Worm (Caenorhabditis elegans) whole organism, L3 larva: Measurements from ENCODE around the gene syp-2.

ENCODE experiments used
- R02D3.7 ChIP-seq: fragments of 150-350 bp; optimal IDR thresholded peaks from 2 replicates; lab custom pipeline; 2014; ENCODE audit warnings: missing biosample characterization, missing genetic modification characterization
- ZK546.5 ChIP-seq: sonication (generic microtip); optimal IDR thresholded peaks from 2 replicates; lab custom pipeline; 2017; ENCODE audit warnings: missing biosample characterization, missing genetic modification characterization
- aly-2 ChIP-seq: fragments of 150-350 bp; optimal IDR thresholded peaks from 2 replicates; lab custom pipeline; 2014; ENCODE audit warnings: missing biosample characterization, missing genetic modification characterization
- ceh-16 ChIP-seq: sonication (generic microtip); optimal IDR thresholded peaks from 2 replicates; lab custom pipeline; 2017; ENCODE audit warnings: missing biosample characterization, missing genetic modification characterization
- ceh-9 ChIP-seq: sonication (generic microtip); optimal IDR thresholded peaks from 2 replicates; lab custom pipeline; 2018; ENCODE audit warnings: missing biosample characterization, missing genetic modification characterization
- daf-12 ChIP-seq: fragments of 150-350 bp; optimal IDR thresholded peaks from 2 replicates; lab custom pipeline; 2014; ENCODE audit warnings: missing biosample characterization, missing genetic modification reagents, missing genetic modification characterization
- egl-27 ChIP-seq: sonication (generic microtip); optimal IDR thresholded peaks from 4 replicates; lab custom pipeline; 2017; ENCODE audit warnings: missing biosample characterization, missing genetic modification reagents, missing genetic modification characterization
- egl-5 ChIP-seq: fragments of 150-350 bp; optimal IDR thresholded peaks from 2 replicates; lab custom pipeline; 2017; ENCODE audit warnings: missing biosample characterization, missing genetic modification reagents, missing genetic modification characterization, inconsistent platforms
- elt-1 ChIP-seq: fragments of 150-350 bp; optimal IDR thresholded peaks from 2 replicates; lab custom pipeline; 2014; ENCODE audit warnings: missing biosample characterization, missing genetic modification characterization
- elt-2 ChIP-seq: sonication (generic microtip); optimal IDR thresholded peaks from 2 replicates; lab custom pipeline; 2016; ENCODE audit warnings: missing genetic modification reagents, mild to moderate bottlenecking, missing genetic modification characterization, missing compliant biosample characterization
- elt-3 ChIP-seq, 3 experiments: fragments of 150-350 bp in 1 of 3; sonication (generic microtip) in 2 of 3; optimal IDR thresholded peaks; 2 replicates in 2 of 3; 4 replicates in 1 of 3; lab custom pipeline; 2014 to 2017; ENCODE audit warnings: missing biosample characterization in 3 of 3, missing genetic modification characterization in 3 of 3
- eor-1 ChIP-seq, 2 experiments: fragments of 150-350 bp; optimal IDR thresholded peaks; 2 replicates each; lab custom pipeline; 2014 to 2018; ENCODE audit warnings: missing biosample characterization in 2 of 2, missing genetic modification characterization in 2 of 2
- fkh-10 ChIP-seq: sonication (generic microtip); optimal IDR thresholded peaks from 2 replicates; lab custom pipeline; 2017; ENCODE audit warnings: missing biosample characterization, missing genetic modification reagents, missing genetic modification characterization
- fos-1 ChIP-seq: fragments of 150-350 bp; optimal IDR thresholded peaks from 2 replicates; lab custom pipeline; 2014; ENCODE audit warnings: missing biosample characterization, missing genetic modification characterization
- hmg-11 ChIP-seq: sonication (generic microtip); optimal IDR thresholded peaks from 2 replicates; lab custom pipeline; 2016; ENCODE audit warnings: missing genetic modification characterization, missing compliant biosample characterization
- jun-1 ChIP-seq: fragments of 150-350 bp; optimal IDR thresholded peaks from 2 replicates; lab custom pipeline; 2014; ENCODE audit warnings: missing biosample characterization, missing genetic modification reagents, missing genetic modification characterization
- lin-15B ChIP-seq: fragments of 150-350 bp; optimal IDR thresholded peaks from 2 replicates; lab custom pipeline; 2014; ENCODE audit warnings: missing biosample characterization, missing genetic modification characterization
- lin-39 ChIP-seq: fragments of 150-350 bp; optimal IDR thresholded peaks from 2 replicates; lab custom pipeline; 2018; ENCODE audit warnings: missing biosample characterization, missing genetic modification reagents, missing genetic modification characterization
- lsy-12 ChIP-seq: sonication (generic microtip); optimal IDR thresholded peaks from 2 replicates; lab custom pipeline; 2016; ENCODE audit warnings: mild to moderate bottlenecking, missing genetic modification characterization, missing compliant biosample characterization
- mdl-1 ChIP-seq: fragments of 150-350 bp; optimal IDR thresholded peaks from 2 replicates; lab custom pipeline; 2014; ENCODE audit warnings: missing biosample characterization, missing genetic modification characterization
- nfya-1 ChIP-seq: sonication (generic microtip); optimal IDR thresholded peaks from 2 replicates; lab custom pipeline; 2017; ENCODE audit warnings: missing genetic modification characterization, mild to moderate bottlenecking, missing compliant biosample characterization, antibody characterized with exemption, moderate library complexity; ENCODE audit not compliant: insufficient read depth
- nhr-12 ChIP-seq: fragments of 150-350 bp; optimal IDR thresholded peaks from 2 replicates; lab custom pipeline; 2014; ENCODE audit warnings: missing biosample characterization, missing genetic modification characterization
- nhr-23 ChIP-seq: fragments of 150-350 bp; optimal IDR thresholded peaks from 2 replicates; lab custom pipeline; 2014; ENCODE audit warnings: missing biosample characterization, missing genetic modification reagents, missing genetic modification characterization
- nhr-237 ChIP-seq: fragments of 150-350 bp; optimal IDR thresholded peaks from 2 replicates; lab custom pipeline; 2014; ENCODE audit warnings: missing biosample characterization, missing genetic modification characterization
- nhr-25 ChIP-seq: sonication (generic microtip); optimal IDR thresholded peaks from 2 replicates; lab custom pipeline; 2017; ENCODE audit warnings: missing biosample characterization, missing genetic modification characterization
- nhr-28 ChIP-seq: fragments of 150-350 bp; optimal IDR thresholded peaks from 2 replicates; lab custom pipeline; 2014; ENCODE audit warnings: missing biosample characterization, missing genetic modification characterization
- nhr-43 ChIP-seq: sonication (generic microtip); optimal IDR thresholded peaks from 2 replicates; lab custom pipeline; 2016; ENCODE audit warnings: mild to moderate bottlenecking, missing genetic modification characterization, missing compliant biosample characterization; ENCODE audit not compliant: poor library complexity, severe bottlenecking
- nhr-67 ChIP-seq: fragments of 150-350 bp; optimal IDR thresholded peaks from 2 replicates; lab custom pipeline; 2014; ENCODE audit warnings: missing biosample characterization, missing genetic modification characterization
- nhr-76 ChIP-seq: fragments of 150-350 bp; sonication (generic microtip); optimal IDR thresholded peaks from 5 replicates; lab custom pipeline; 2014; ENCODE audit warnings: missing biosample characterization, missing genetic modification characterization
- nhr-77 ChIP-seq: fragments of 150-350 bp; optimal IDR thresholded peaks from 2 replicates; lab custom pipeline; 2014; ENCODE audit warnings: missing biosample characterization, missing genetic modification characterization
- pha-4 ChIP-seq: fragments of 150-350 bp; optimal IDR thresholded peaks from 2 replicates; lab custom pipeline; 2014; ENCODE audit warnings: missing biosample characterization, missing genetic modification reagents, missing genetic modification characterization
- pqm-1 ChIP-seq: fragments of 150-350 bp; optimal IDR thresholded peaks from 2 replicates; lab custom pipeline; 2017; ENCODE audit warnings: missing biosample characterization, missing genetic modification characterization, inconsistent platforms
- sea-2 ChIP-seq: fragments of 150-350 bp; sonication (generic microtip); optimal IDR thresholded peaks from 4 replicates; lab custom pipeline; 2014; ENCODE audit warnings: missing biosample characterization, missing genetic modification reagents, missing genetic modification characterization
- skn-1 ChIP-seq: fragments of 150-350 bp; optimal IDR thresholded peaks from 2 replicates; lab custom pipeline; 2014; ENCODE audit warnings: missing biosample characterization, missing genetic modification characterization
- ztf-4 ChIP-seq: fragments of 150-350 bp; optimal IDR thresholded peaks from 2 replicates; lab custom pipeline; 2014; ENCODE audit warnings: missing biosample characterization, missing genetic modification characterization

Gene syp-2

ce11 chrV:5523260-5523659, 13.0 kb upstream of the syp-2 start:
- no peak for TF ChIP-seq nhr-77 (tag; lab: Kevin White, UChicago)
- TF ChIP-seq nhr-25, result peak; percentile 73
- TF ChIP-seq nhr-76 (tag; lab: Kevin White, UChicago), result no peak
- TF ChIP-seq daf-12 (tag; lab: Kevin White, UChicago), result peak; percentile 22
- TF ChIP-seq aly-2 (tag; lab: Kevin White, UChicago), result no peak
- TF ChIP-seq lsy-12 (tag; lab: Kevin White, UChicago), result no peak
- TF ChIP-seq nhr-23, result peak; percentile 67
- TF ChIP-seq elt-1 (tag; lab: Kevin White, UChicago), result peak; percentile 98

- TF ChIP-seq jun-1 (tag; lab: Kevin White, UChicago) (no peak), nhr-77 (tag; lab: Kevin White, UChicago) (no peak), lin-39 (tag; lab: Kevin White, UChicago) (no peak), sea-2 (GFP tag; lab: Kevin White, UChicago) (no peak), nhr-67 (tag; lab: Kevin White, UChicago) (no peak), fos-1 (tag; lab: Kevin White, UChicago) (no peak), nfya-1 (tag; lab: Kevin White, UChicago) (no peak), pha-4 (tag; lab: Kevin White, UChicago) (no peak), eor-1 (tag; optimal IDR thresholded peaks at IDR 0.05; lab: Kevin White, UChicago) (no peak), mdl-1 (tag; lab: Kevin White, UChicago) (no peak), nhr-12 (tag; lab: Kevin White, UChicago) (no peak), ZK546.5 (no peak), R02D3.7 (tag; lab: Kevin White, UChicago) (no peak), nhr-23 (no peak)
- TF ChIP-seq, all 47 proteins: peak for 0
Observed at ce11 chrV:5525208-5525607, 11.1 kb upstream of the syp-2 start.

DNA sequence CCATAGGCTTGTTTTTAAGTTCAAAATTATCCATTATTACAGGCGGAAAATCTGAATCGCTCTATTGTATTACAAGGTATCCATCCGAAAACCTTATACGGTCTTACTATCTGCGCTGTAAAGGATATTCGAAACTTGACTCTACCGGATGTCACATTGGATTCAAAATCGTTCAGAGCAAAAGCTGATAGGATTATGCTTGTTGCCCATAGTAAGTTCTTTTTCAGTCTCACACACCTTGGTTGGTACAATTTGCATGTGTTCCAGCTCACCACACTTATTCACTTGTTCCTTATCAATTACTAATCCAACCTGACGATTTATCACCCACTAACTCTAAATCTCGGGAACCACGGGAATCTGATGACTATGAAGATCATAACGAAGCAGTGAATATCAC, 8.6 kb upstream of the syp-2 start:
- no peak for TF ChIP-seq hmg-11 (tag; lab: Kevin White, UChicago)
- no peak for TF ChIP-seq jun-1 (tag; lab: Kevin White, UChicago)
- TF ChIP-seq elt-2 (tag; lab: Kevin White, UChicago), result no peak
- no peak for TF ChIP-seq pqm-1 (tag; lab: Kevin White, UChicago)
- no peak for TF ChIP-seq elt-1 (tag; lab: Kevin White, UChicago)
- no peak for TF ChIP-seq egl-27 (tag; lab: Kevin White, UChicago)
- TF ChIP-seq R02D3.7 (tag; lab: Kevin White, UChicago), result no peak
- TF ChIP-seq, all 47 proteins: peak for 0

- TF ChIP-seq elt-3 (tag; optimal IDR thresholded peaks at IDR 0.05; lab: Kevin White, UChicago) (no peak), elt-2 (tag; lab: Kevin White, UChicago) (no peak), ceh-16 (tag; lab: Kevin White, UChicago) (no peak), R02D3.7 (tag; lab: Kevin White, UChicago) (no peak), skn-1 (tag; lab: Kevin White, UChicago) (no peak), pqm-1 (tag; lab: Kevin White, UChicago) (no peak), lsy-12 (tag; lab: Kevin White, UChicago) (no peak), nhr-43 (tag; lab: Kevin White, UChicago) (no peak), nfya-1 (tag; lab: Kevin White, UChicago) (no peak), lin-39 (tag; lab: Kevin White, UChicago) (no peak), pha-4 (tag; lab: Kevin White, UChicago) (no peak), lin-15B (no peak), nhr-67 (tag; lab: Kevin White, UChicago) (no peak)
Observed at ce11 chrV:5533755-5534154, 2.5 kb upstream of the syp-2 start, which contains the start of gene grl-1. Gene grl-1, minus strand, starts transcription at chrV:5533855.

DNA sequence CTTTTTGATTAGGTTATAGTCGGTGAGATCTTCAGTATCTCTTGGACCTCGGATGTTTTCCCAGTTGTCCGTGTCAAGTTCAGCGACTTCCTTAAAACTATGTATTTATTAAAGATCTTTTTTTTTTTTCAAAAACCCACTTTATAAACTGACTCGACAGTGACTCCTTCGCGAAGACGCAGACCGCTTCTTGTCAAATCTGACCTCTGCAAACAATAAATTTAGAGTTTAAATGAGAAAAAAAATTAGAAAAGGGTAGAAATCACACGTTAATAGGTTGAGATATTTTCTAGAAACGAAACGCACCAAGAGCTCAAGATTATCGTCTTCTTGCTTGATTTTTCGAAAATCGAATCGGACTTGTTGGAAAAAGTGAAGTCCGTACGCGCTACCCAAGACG, 513 bp upstream of the syp-2 start, which contains the start of gene C24G6.8:
Gene C24G6.8 (minus strand): TSS at position 101 of the 400 bp plus-strand sequence.
- TF ChIP-seq egl-5 (tag; lab: Kevin White, UChicago) (no peak), aly-2 (tag; lab: Kevin White, UChicago) (no peak)

DNA sequence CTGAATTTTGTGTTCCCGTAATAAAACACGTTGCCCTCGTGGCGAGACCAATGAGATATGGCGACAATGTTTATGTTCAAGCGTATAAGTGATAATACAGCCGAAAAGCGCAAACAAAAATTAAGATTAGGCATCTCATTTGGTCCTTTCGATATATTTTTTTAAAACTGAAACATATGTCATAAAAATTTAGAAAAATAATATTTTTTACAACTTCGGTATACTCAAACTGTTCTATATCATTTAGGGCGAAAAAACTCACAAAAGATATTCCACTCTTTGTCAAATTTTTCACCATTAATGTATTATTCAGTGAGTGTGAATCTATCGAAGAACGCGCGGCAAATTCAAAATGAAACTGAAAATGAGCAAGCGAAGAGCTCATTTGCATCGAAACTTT, 2.2 kb downstream of the syp-2 start, which contains the start of gene cft-1:
Gene cft-1 (plus strand): TSS at position 301 of the 400 bp plus-strand sequence.
- TF ChIP-seq hmg-11 (tag; lab: Kevin White, UChicago) (no peak), ztf-4 (tag; lab: Kevin White, UChicago) (no peak), pqm-1 (tag; lab: Kevin White, UChicago) (no peak), R02D3.7 (tag; lab: Kevin White, UChicago) (no peak), ceh-9 (no peak), nhr-237 (tag; lab: Kevin White, UChicago) (no peak), sea-2 (GFP tag; lab: Kevin White, UChicago) (no peak), elt-3 (tag; optimal IDR thresholded peaks at IDR 0.05; lab: Kevin White, UChicago) (no peak), nhr-77 (tag; lab: Kevin White, UChicago) (no peak), lsy-12 (tag; lab: Kevin White, UChicago) (no peak), fkh-10 (GFP tag; lab: Kevin White, UChicago) (no peak), nfya-1 (tag; lab: Kevin White, UChicago) (no peak), nhr-28 (tag; lab: Kevin White, UChicago) (no peak), nhr-76 (tag; lab: Kevin White, UChicago) (no peak)
